Fruit fly (Drosophila melanogaster) whole organism, embryonic: ENCODE results near the gene CG6023.

Experiments used
- Bdp1 ChIP-seq: fragments of 200-800 bp; sonication (Bioruptor generic); optimal IDR thresholded peaks from 3 replicates; lab custom pipeline; 2016; ENCODE audit warnings: missing biosample characterization, missing genetic modification characterization
- Blimp-1 ChIP-seq: fragments of 200-800 bp; sonication (Bioruptor generic); optimal IDR thresholded peaks from 3 replicates; lab custom pipeline; 2018; ENCODE audit warnings: missing biosample characterization, missing genetic modification characterization, mild to moderate bottlenecking, moderate library complexity, missing genetic modification reagents
- C15 ChIP-seq: fragments of 200-800 bp; sonication (Bioruptor generic); IDR thresholded peaks from 3 replicates; pipeline ENCODE4 v1.3.6; 2022; ENCODE audit warnings: missing biosample characterization, missing genetic modification characterization
- CG10979 ChIP-seq: fragments of 200-800 bp; sonication (Bioruptor generic); optimal IDR thresholded peaks from 2 replicates; lab custom pipeline; 2018; ENCODE audit warnings: missing biosample characterization, mild to moderate bottlenecking, missing genetic modification characterization, moderate library complexity
- CG11504 ChIP-seq: fragments of 200-800 bp; sonication (Bioruptor generic); optimal IDR thresholded peaks from 3 replicates; lab custom pipeline; 2019; ENCODE audit warnings: missing biosample characterization, mild to moderate bottlenecking, missing genetic modification characterization, moderate library complexity
- CG12219 ChIP-seq: fragments of 200-800 bp; sonication (Bioruptor generic); optimal IDR thresholded peaks from 3 replicates; lab custom pipeline; 2018; ENCODE audit warnings: missing biosample characterization, mild to moderate bottlenecking, missing genetic modification characterization
- CG15514 ChIP-seq: fragments of 200-800 bp; sonication (Bioruptor generic); optimal IDR thresholded peaks from 3 replicates; lab custom pipeline; 2017; ENCODE audit warnings: missing biosample characterization, missing genetic modification characterization, mild to moderate bottlenecking, moderate library complexity, missing genetic modification reagents
- CG16863 ChIP-seq: fragments of 200-800 bp; sonication (Bioruptor generic); optimal IDR thresholded peaks from 3 replicates; lab custom pipeline; 2016; ENCODE audit warnings: missing biosample characterization, missing genetic modification characterization
- CG17568 ChIP-seq: fragments of 200-800 bp; sonication (Bioruptor generic); optimal IDR thresholded peaks from 2 replicates; lab custom pipeline; 2018; ENCODE audit warnings: missing biosample characterization, mild to moderate bottlenecking, missing genetic modification characterization, moderate library complexity
- CG17912 ChIP-seq: fragments of 200-800 bp; sonication (Bioruptor generic); optimal IDR thresholded peaks from 2 replicates; lab custom pipeline; 2018; ENCODE audit warnings: missing biosample characterization, mild to moderate bottlenecking, missing genetic modification characterization
- CG18599 ChIP-seq: fragments of 200-800 bp; sonication (Bioruptor generic); optimal IDR thresholded peaks from 3 replicates; lab custom pipeline; 2017; ENCODE audit warnings: missing biosample characterization, missing genetic modification characterization, mild to moderate bottlenecking, moderate library complexity, missing genetic modification reagents
- CG2889 ChIP-seq: fragments of 200-800 bp; sonication (Bioruptor generic); IDR thresholded peaks from 3 replicates; pipeline ENCODE4 v1.3.6; 2022; ENCODE audit warnings: missing biosample characterization, missing genetic modification characterization
- CG30020 ChIP-seq: fragments of 200-800 bp; optimal IDR thresholded peaks from 2 replicates; lab custom pipeline; 2019; ENCODE audit warnings: missing biosample characterization, mild to moderate bottlenecking, missing genetic modification characterization, moderate library complexity
- CG30403 ChIP-seq: fragments of 200-800 bp; sonication (Bioruptor generic); optimal IDR thresholded peaks from 3 replicates; lab custom pipeline; 2016; ENCODE audit warnings: missing biosample characterization, missing genetic modification characterization
- CG31441 ChIP-seq: fragments of 200-800 bp; sonication (Bioruptor generic); IDR thresholded peaks from 2 replicates; pipeline ENCODE4 v1.3.6; 2022; ENCODE audit warnings: missing biosample characterization, missing genetic modification characterization
- CG34224 ChIP-seq: fragments of 200-800 bp; sonication (Bioruptor generic); IDR thresholded peaks from 3 replicates; pipeline ENCODE4 v1.3.6; 2022; ENCODE audit warnings: missing biosample characterization, missing genetic modification characterization; ENCODE audit not compliant: partially characterized antibody
- CG34422 ChIP-seq: fragments of 200-800 bp; sonication (Bioruptor generic); IDR thresholded peaks from 3 replicates; pipeline ENCODE4 v1.3.6; 2022; ENCODE audit warnings: missing biosample characterization, missing genetic modification characterization
- CG3726 ChIP-seq: fragments of 200-800 bp; sonication (Bioruptor generic); IDR thresholded peaks from 3 replicates; pipeline ENCODE4, ENCODE4 v1.3.6; 2022; ENCODE audit warnings: missing biosample characterization, missing genetic modification characterization
- CG4730 ChIP-seq: fragments of 200-800 bp; sonication (Bioruptor generic); IDR thresholded peaks from 2 replicates; pipeline ENCODE4 v1.3.6; 2022; ENCODE audit warnings: missing biosample characterization, missing genetic modification characterization
- CG8281 ChIP-seq: fragments of 200-800 bp; sonication (Bioruptor generic); optimal IDR thresholded peaks from 2 replicates; lab custom pipeline; 2018; ENCODE audit warnings: missing biosample characterization, mild to moderate bottlenecking, missing genetic modification characterization, moderate library complexity
- CHES-1-like ChIP-seq: fragments of 200-800 bp; sonication (Bioruptor generic); optimal IDR thresholded peaks from 2 replicates; lab custom pipeline; 2016; ENCODE audit warnings: missing biosample characterization, missing genetic modification characterization
- CoRest ChIP-seq: fragments of 200-800 bp; sonication (Bioruptor generic); optimal IDR thresholded peaks from 3 replicates; lab custom pipeline; 2018; ENCODE audit warnings: missing biosample characterization, mild to moderate bottlenecking, missing genetic modification characterization, moderate library complexity
- Deaf1 ChIP-seq: fragments of 200-800 bp; optimal IDR thresholded peaks from 3 replicates; lab custom pipeline; 2019; ENCODE audit warnings: missing biosample characterization, mild to moderate bottlenecking, missing genetic modification characterization, moderate library complexity
- Dll ChIP-seq: fragments of 200-800 bp; sonication (Bioruptor generic); IDR thresholded peaks from 4 replicates; pipeline ENCODE4 v1.3.6; 2022; ENCODE audit warnings: missing biosample characterization, missing genetic modification characterization; ENCODE audit not compliant: partially characterized antibody
- Ets97D ChIP-seq: fragments of 200-800 bp; sonication (Bioruptor generic); optimal IDR thresholded peaks from 3 replicates; lab custom pipeline; 2016; ENCODE audit warnings: missing biosample characterization, missing genetic modification characterization
- Fer1 ChIP-seq: fragments of 200-800 bp; sonication (Bioruptor generic); optimal IDR thresholded peaks from 2 replicates; lab custom pipeline; 2017; ENCODE audit warnings: missing biosample characterization, mild to moderate bottlenecking, missing genetic modification characterization
- MTF-1 ChIP-seq: fragments of 200-800 bp; sonication (Bioruptor generic); optimal IDR thresholded peaks from 2 replicates; lab custom pipeline; 2018; ENCODE audit warnings: missing biosample characterization, mild to moderate bottlenecking, missing genetic modification characterization, borderline replicate concordance
- Nf-YB ChIP-seq: fragments of 200-800 bp; sonication (Bioruptor generic); optimal IDR thresholded peaks from 3 replicates; lab custom pipeline; 2019; ENCODE audit warnings: missing biosample characterization, mild to moderate bottlenecking, missing genetic modification characterization, moderate library complexity
- Side ChIP-seq: fragments of 200-800 bp; sonication (Bioruptor generic); optimal IDR thresholded peaks from 2 replicates; lab custom pipeline; 2016; ENCODE audit warnings: missing biosample characterization, missing genetic modification characterization
- Sox102F ChIP-seq: fragments of 200-800 bp; sonication (Bioruptor generic); optimal IDR thresholded peaks from 2 replicates; lab custom pipeline; 2018; ENCODE audit warnings: missing biosample characterization, mild to moderate bottlenecking, missing genetic modification characterization, moderate library complexity
- Vsx1 ChIP-seq: fragments of 200-800 bp; sonication (Bioruptor generic); optimal IDR thresholded peaks from 2 replicates; lab custom pipeline; 2017; ENCODE audit warnings: missing biosample characterization, mild to moderate bottlenecking, missing genetic modification characterization, missing genetic modification reagents
- Xbp1 ChIP-seq: fragments of 200-800 bp; sonication (Bioruptor generic); optimal IDR thresholded peaks from 3 replicates; lab custom pipeline; 2016; ENCODE audit warnings: missing biosample characterization, mild to moderate bottlenecking, missing genetic modification characterization
- YL-1 ChIP-seq: fragments of 200-800 bp; sonication (Bioruptor generic); optimal IDR thresholded peaks from 3 replicates; lab custom pipeline; 2017; ENCODE audit warnings: missing biosample characterization, mild to moderate bottlenecking, missing genetic modification characterization
- bbx ChIP-seq: fragments of 200-800 bp; sonication (Bioruptor generic); IDR thresholded peaks from 2 replicates; pipeline ENCODE4 v1.3.6; 2022; ENCODE audit warnings: missing biosample characterization, missing genetic modification characterization; ENCODE audit not compliant: partially characterized antibody
- cas ChIP-seq: fragments of 200-800 bp; sonication (Bioruptor generic); IDR thresholded peaks from 2 replicates; pipeline ENCODE4 v1.3.6; 2022; ENCODE audit warnings: missing biosample characterization, missing genetic modification characterization
- caup ChIP-seq: fragments of 200-800 bp; sonication (Bioruptor generic); optimal IDR thresholded peaks from 3 replicates; lab custom pipeline; 2017; ENCODE audit warnings: missing biosample characterization, mild to moderate bottlenecking, missing genetic modification characterization, moderate library complexity; ENCODE audit not compliant: severe bottlenecking
- chm ChIP-seq: fragments of 200-800 bp; sonication (Bioruptor generic); IDR thresholded peaks from 2 replicates; pipeline ENCODE4 v1.3.6; 2022; ENCODE audit warnings: missing biosample characterization, missing genetic modification characterization
- chn ChIP-seq: fragments of 200-800 bp; sonication (Bioruptor generic); optimal IDR thresholded peaks from 2 replicates; lab custom pipeline; 2016; ENCODE audit warnings: missing biosample characterization, missing genetic modification characterization
- ewg ChIP-seq: fragments of 200-800 bp; sonication (Bioruptor generic); optimal IDR thresholded peaks from 3 replicates; lab custom pipeline; 2017; ENCODE audit warnings: mild to moderate bottlenecking, missing biosample characterization, missing genetic modification reagents, missing genetic modification characterization
- jing ChIP-seq: fragments of 200-800 bp; sonication (Bioruptor generic); optimal IDR thresholded peaks from 2 replicates; lab custom pipeline; 2018; ENCODE audit warnings: missing biosample characterization, mild to moderate bottlenecking, missing genetic modification characterization
- lola ChIP-seq, 3 experiments: fragments of >200 bp in 2 of 3; fragments of 200-800 bp in 1 of 3; sonication (Bioruptor generic) in 1 of 3; optimal IDR thresholded peaks; 2 replicates each; lab custom pipeline; 2017 to 2019; ENCODE audit warnings: missing biosample characterization in 3 of 3, missing genetic modification characterization in 3 of 3, mild to moderate bottlenecking in 1 of 3, moderate library complexity in 1 of 3
- rib ChIP-seq: fragments of 200-800 bp; sonication (Bioruptor generic); IDR thresholded peaks from 2 replicates; pipeline ENCODE4 v1.3.6; 2022; ENCODE audit warnings: missing biosample characterization, missing genetic modification characterization
- sd ChIP-seq: fragments of 200-800 bp; sonication (Bioruptor generic); optimal IDR thresholded peaks from 3 replicates; lab custom pipeline; 2018; ENCODE audit warnings: missing biosample characterization, mild to moderate bottlenecking, missing genetic modification characterization, moderate library complexity
- sens-2 ChIP-seq: fragments of 200-800 bp; sonication (Bioruptor generic); IDR thresholded peaks from 2 replicates; pipeline ENCODE4 v1.3.6; 2022; ENCODE audit warnings: missing biosample characterization, missing genetic modification characterization
- sug ChIP-seq: fragments of 200-800 bp; optimal IDR thresholded peaks from 2 replicates; lab custom pipeline; 2019; ENCODE audit warnings: missing biosample characterization, mild to moderate bottlenecking, missing genetic modification characterization, moderate library complexity
- tx ChIP-seq: fragments of 200-800 bp; sonication (Bioruptor generic); optimal IDR thresholded peaks from 2 replicates; lab custom pipeline; 2016; ENCODE audit warnings: missing biosample characterization, missing genetic modification characterization
- wek ChIP-seq: fragments of 200-800 bp; sonication (Bioruptor generic); optimal IDR thresholded peaks from 3 replicates; lab custom pipeline; 2018; ENCODE audit warnings: missing biosample characterization, mild to moderate bottlenecking, missing genetic modification characterization, moderate library complexity
- yki ChIP-seq: fragments of >200 bp; optimal IDR thresholded peaks from 3 replicates; lab custom pipeline; 2018

CG6023 gene

dm6 chrX:18366851-18367649 is 46.1 kb upstream of the CG6023 start (continued):
- TF ChIP-seq ewg (peak; percentile 36), jing (peak; percentile 44), sd (tag; lab: Kevin White, UChicago) (peak; percentile 85), CG30403 (GFP tag; lab: Kevin White, UChicago) (peak; percentile 31), bbx (GFP tag; lab: Robert Waterston, UW) (no peak), rib (GFP tag; lab: Robert Waterston, UW) (peak; percentile 75), CoRest (peak; percentile 87), Xbp1 (GFP tag; lab: Kevin White, UChicago) (peak; percentile 58), CG18599 (GFP tag; lab: Kevin White, UChicago) (peak; percentile 88), Ets97D (GFP tag; lab: Kevin White, UChicago) (peak; percentile 26), Fer1 (GFP tag; lab: Kevin White, UChicago) (peak; percentile 86), Bdp1 (peak; percentile 33), CG16863 (GFP tag; lab: Kevin White, UChicago) (peak; percentile 44), chm (no peak), tx (GFP tag; lab: Kevin White, UChicago) (peak; percentile 48), Sox102F (GFP tag; lab: Kevin White, UChicago) (peak; percentile 56), cas (GFP tag; lab: Robert Waterston, UW) (peak; percentile 71), MTF-1 (GFP tag; lab: Kevin White, UChicago) (peak; percentile 21), CHES-1-like (GFP tag; lab: Kevin White, UChicago) (peak; percentile 72), CG17912 (GFP tag; lab: Kevin White, UChicago) (peak; percentile 39), CG2889 (peak; percentile 64), Deaf1 (tag; lab: Kevin White, UChicago) (peak; percentile 58), CG10979 (peak; percentile 26), Dll (GFP tag; lab: Robert Waterston, UW) (no peak), CG34422 (GFP tag; lab: Robert Waterston, UW) (peak; percentile 38), CG3726 (GFP tag; lab: Robert Waterston, UW) (no peak), CG31441 (GFP tag; lab: Robert Waterston, UW) (no peak), Vsx1 (GFP tag; lab: Kevin White, UChicago) (no peak), YL-1 (GFP tag; lab: Kevin White, UChicago) (no peak), CG30020 (tag; lab: Kevin White, UChicago) (peak; percentile 27), chn (GFP tag; lab: Kevin White, UChicago) (peak; percentile 13), caup (GFP tag; lab: Kevin White, UChicago) (peak; percentile 54), Nf-YB (GFP tag; lab: Kevin White, UChicago) (no peak), CG15514 (GFP tag; lab: Kevin White, UChicago) (peak; percentile 50), CG11504 (tag; lab: Kevin White, UChicago) (peak; percentile 83), wek (GFP tag; lab: Kevin White, UChicago) (no peak), Side (GFP tag; lab: Kevin White, UChicago) (peak; percentile 52), CG17568 (GFP tag; lab: Kevin White, UChicago) (peak; percentile 68), Blimp-1 (GFP tag; lab: Kevin White, UChicago) (peak; percentile 55), CG34224 (GFP tag; lab: Robert Waterston, UW) (no peak), CG4730 (GFP tag; lab: Robert Waterston, UW) (peak; percentile 36; the same call in 1 of the 2 replicates), lola (GFP tag; optimal IDR thresholded peaks at IDR 0.05; lab: Kevin White, UChicago) (no peak), sens-2 (no peak), yki (lab: Kevin White, UChicago) (no peak), sug (tag; lab: Kevin White, UChicago) (peak; percentile 88), CG12219 (GFP tag; lab: Kevin White, UChicago) (peak; percentile 75), C15 (GFP tag; lab: Robert Waterston, UW) (no peak), CG8281 (tag; lab: Kevin White, UChicago) (peak; percentile 54)
